Worm (Caenorhabditis elegans) whole organism, mixed stage, embryonic: Measurements from ENCODE around the gene C40C9.3.

Source experiments
- M03D4.4 ChIP-seq: sonication (generic microtip); optimal IDR thresholded peaks from 2 replicates; lab custom pipeline; 2017; ENCODE audit warnings: mild to moderate bottlenecking, missing genetic modification characterization, missing compliant biosample characterization
- bed-3 ChIP-seq: fragments of 200-800 bp; sonication (Bioruptor generic); optimal IDR thresholded peaks from 3 replicates; lab custom pipeline; 2018; ENCODE audit warnings: mild to moderate bottlenecking, missing genetic modification characterization, moderate library complexity, missing compliant biosample characterization
- blmp-1 ChIP-seq: fragments of 150-350 bp; optimal IDR thresholded peaks from 2 replicates; lab custom pipeline; 2014; ENCODE audit warnings: missing biosample characterization, missing genetic modification characterization
- ceh-39 ChIP-seq: fragments of 150-350 bp; optimal IDR thresholded peaks from 2 replicates; lab custom pipeline; 2014; ENCODE audit warnings: missing biosample characterization, missing genetic modification characterization
- ceh-43 ChIP-seq: fragments of 200-800 bp; sonication (Bioruptor generic); optimal IDR thresholded peaks from 2 replicates; lab custom pipeline; 2018; ENCODE audit warnings: mild to moderate bottlenecking, missing genetic modification characterization, moderate library complexity, missing compliant biosample characterization
- ceh-83 ChIP-seq: fragments of 200-800 bp; sonication (Bioruptor generic); optimal IDR thresholded peaks from 2 replicates; lab custom pipeline; 2018; ENCODE audit warnings: mild to moderate bottlenecking, missing genetic modification characterization, missing compliant biosample characterization
- ces-1 ChIP-seq: fragments of 150-350 bp; optimal IDR thresholded peaks from 2 replicates; lab custom pipeline; 2014; ENCODE audit warnings: missing biosample characterization, missing genetic modification reagents, missing genetic modification characterization
- cnd-1 ChIP-seq: fragments of 200-800 bp; sonication (Bioruptor generic); optimal IDR thresholded peaks from 2 replicates; lab custom pipeline; 2018; ENCODE audit warnings: mild to moderate bottlenecking, missing genetic modification characterization, missing compliant biosample characterization
- drap-1 ChIP-seq: fragments of 200-800 bp; sonication (Bioruptor generic); optimal IDR thresholded peaks from 3 replicates; lab custom pipeline; 2018; ENCODE audit warnings: mild to moderate bottlenecking, missing genetic modification characterization, missing compliant biosample characterization
- elt-1 ChIP-seq: sonication (generic microtip); optimal IDR thresholded peaks from 2 replicates; lab custom pipeline; 2017; ENCODE audit warnings: missing genetic modification characterization, mild to moderate bottlenecking, missing compliant biosample characterization, antibody characterized with exemption, moderate library complexity, borderline replicate concordance; ENCODE audit not compliant: insufficient read depth
- elt-3 ChIP-seq: fragments of 150-350 bp; optimal IDR thresholded peaks from 2 replicates; lab custom pipeline; 2014; ENCODE audit warnings: missing biosample characterization, missing genetic modification characterization
- flh-1 ChIP-seq: fragments of 200-800 bp; sonication (Bioruptor generic); optimal IDR thresholded peaks from 2 replicates; lab custom pipeline; 2018; ENCODE audit warnings: mild to moderate bottlenecking, missing genetic modification characterization, moderate library complexity, missing compliant biosample characterization
- ham-2 ChIP-seq: fragments of 200-800 bp; sonication (Bioruptor generic); optimal IDR thresholded peaks from 2 replicates; lab custom pipeline; 2018; ENCODE audit warnings: mild to moderate bottlenecking, missing genetic modification characterization, missing compliant biosample characterization
- hlh-1 ChIP-seq: fragments of 150-350 bp; optimal IDR thresholded peaks from 2 replicates; lab custom pipeline; 2014; ENCODE audit warnings: missing biosample characterization, missing genetic modification reagents, missing genetic modification characterization
- lin-13 ChIP-seq: fragments of 150-350 bp; optimal IDR thresholded peaks from 2 replicates; lab custom pipeline; 2014; ENCODE audit warnings: missing biosample characterization, missing genetic modification characterization
- lin-32 ChIP-seq: fragments of 200-800 bp; sonication (Bioruptor generic); optimal IDR thresholded peaks from 2 replicates; lab custom pipeline; 2018; ENCODE audit warnings: mild to moderate bottlenecking, missing genetic modification characterization, missing compliant biosample characterization
- lsy-2 ChIP-seq: fragments of 150-350 bp; optimal IDR thresholded peaks from 2 replicates; lab custom pipeline; 2014; ENCODE audit warnings: missing biosample characterization, missing genetic modification characterization
- mep-1 ChIP-seq: fragments of 150-350 bp; optimal IDR thresholded peaks from 2 replicates; lab custom pipeline; 2017; ENCODE audit warnings: missing biosample characterization, missing genetic modification reagents, missing genetic modification characterization, inconsistent platforms
- mls-2 ChIP-seq: sonication (generic microtip); optimal IDR thresholded peaks from 2 replicates; lab custom pipeline; 2016; ENCODE audit warnings: mild to moderate bottlenecking, missing genetic modification characterization, moderate library complexity, missing compliant biosample characterization
- nhr-12 ChIP-seq: fragments of 150-350 bp; optimal IDR thresholded peaks from 2 replicates; lab custom pipeline; 2014; ENCODE audit warnings: missing biosample characterization, missing genetic modification characterization
- nhr-2 ChIP-seq: fragments of 150-350 bp; optimal IDR thresholded peaks from 2 replicates; lab custom pipeline; 2014; ENCODE audit warnings: missing biosample characterization, missing genetic modification characterization
- nhr-237 ChIP-seq: fragments of 150-350 bp; optimal IDR thresholded peaks from 2 replicates; lab custom pipeline; 2014; ENCODE audit warnings: missing biosample characterization, missing genetic modification characterization
- nhr-28 ChIP-seq: fragments of 150-350 bp; optimal IDR thresholded peaks from 2 replicates; lab custom pipeline; 2014; ENCODE audit warnings: missing biosample characterization, missing genetic modification characterization
- pha-4 ChIP-seq: fragments of 150-350 bp; optimal IDR thresholded peaks from 2 replicates; lab custom pipeline; 2018; ENCODE audit warnings: missing biosample characterization, missing genetic modification reagents, missing genetic modification characterization
- sem-2 ChIP-seq: fragments of 200-800 bp; sonication (Bioruptor generic); optimal IDR thresholded peaks from 2 replicates; lab custom pipeline; 2018; ENCODE audit warnings: mild to moderate bottlenecking, missing genetic modification characterization, missing compliant biosample characterization
- snpc-4 ChIP-seq: fragments of 150-350 bp; optimal IDR thresholded peaks from 2 replicates; lab custom pipeline; 2014; ENCODE audit warnings: missing biosample characterization, missing genetic modification characterization
- sptf-1 ChIP-seq: sonication (generic microtip); optimal IDR thresholded peaks from 2 replicates; lab custom pipeline; 2017; ENCODE audit warnings: mild to moderate bottlenecking, missing genetic modification characterization, moderate library complexity, missing compliant biosample characterization
- tbx-8 ChIP-seq: fragments of 200-800 bp; sonication (Bioruptor generic); optimal IDR thresholded peaks from 2 replicates; lab custom pipeline; 2018; ENCODE audit warnings: mild to moderate bottlenecking, missing genetic modification characterization, moderate library complexity, missing compliant biosample characterization
- unc-120 ChIP-seq: sonication (generic microtip); optimal IDR thresholded peaks from 2 replicates; lab custom pipeline; 2017; ENCODE audit warnings: missing genetic modification characterization, missing compliant biosample characterization; ENCODE audit not compliant: poor library complexity, severe bottlenecking
- unc-39 ChIP-seq: fragments of 150-350 bp; optimal IDR thresholded peaks from 2 replicates; lab custom pipeline; 2014; ENCODE audit warnings: missing biosample characterization, missing genetic modification characterization
- unc-62 ChIP-seq: fragments of 150-350 bp; optimal IDR thresholded peaks from 2 replicates; lab custom pipeline; 2014; ENCODE audit warnings: missing biosample characterization, missing genetic modification reagents, missing genetic modification characterization
- zip-8 ChIP-seq: fragments of 150-350 bp; optimal IDR thresholded peaks from 2 replicates; lab custom pipeline; 2014; ENCODE audit warnings: missing biosample characterization, missing genetic modification characterization
- ztf-11 ChIP-seq: fragments of 150-350 bp; optimal IDR thresholded peaks from 2 replicates; lab custom pipeline; 2014; ENCODE audit warnings: missing biosample characterization, missing genetic modification characterization

C40C9.3 gene

DNA sequence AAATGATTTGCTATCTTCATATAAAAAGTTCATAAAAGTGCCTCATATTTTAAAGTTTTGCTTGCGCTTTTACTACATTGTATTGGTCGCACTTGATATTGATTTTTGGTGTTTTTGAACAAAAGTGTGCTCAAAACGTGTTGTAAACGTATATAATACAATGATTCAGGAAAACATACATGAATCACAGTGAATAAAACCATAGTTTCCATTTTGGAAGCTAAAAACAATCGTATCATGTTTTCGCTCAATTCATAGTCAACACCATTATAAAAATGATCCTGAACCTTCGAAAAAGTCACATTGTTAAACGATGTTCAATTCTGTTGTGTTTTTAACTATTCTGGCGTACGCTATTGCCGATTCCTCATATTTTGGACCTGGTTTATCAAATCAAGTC lies at the start of gene C40C9.3:
C40C9.3 (plus strand) TSS at position 301 of the 400 bp plus-strand sequence.
- TF ChIP-seq blmp-1 (tag; lab: Kevin White, UChicago) (no peak), pha-4 (tag; lab: Kevin White, UChicago) (no peak), snpc-4 (no peak), zip-8 (tag; lab: Kevin White, UChicago) (no peak), cnd-1 (tag; lab: Kevin White, UChicago) (no peak), nhr-12 (no peak), mls-2 (tag; lab: Kevin White, UChicago) (no peak), ceh-83 (GFP tag; lab: Kevin White, UChicago) (no peak), unc-120 (tag; lab: Kevin White, UChicago) (no peak), ces-1 (GFP tag; lab: Kevin White, UChicago) (no peak), elt-1 (tag; lab: Kevin White, UChicago) (no peak), unc-62 (GFP tag; lab: Kevin White, UChicago) (no peak), flh-1 (GFP tag; lab: Kevin White, UChicago) (no peak), nhr-237 (tag; lab: Kevin White, UChicago) (no peak), lsy-2 (tag; lab: Kevin White, UChicago) (no peak), ceh-39 (tag; lab: Kevin White, UChicago) (no peak), lin-13 (no peak), bed-3 (GFP tag; lab: Kevin White, UChicago) (no peak)

DNA sequence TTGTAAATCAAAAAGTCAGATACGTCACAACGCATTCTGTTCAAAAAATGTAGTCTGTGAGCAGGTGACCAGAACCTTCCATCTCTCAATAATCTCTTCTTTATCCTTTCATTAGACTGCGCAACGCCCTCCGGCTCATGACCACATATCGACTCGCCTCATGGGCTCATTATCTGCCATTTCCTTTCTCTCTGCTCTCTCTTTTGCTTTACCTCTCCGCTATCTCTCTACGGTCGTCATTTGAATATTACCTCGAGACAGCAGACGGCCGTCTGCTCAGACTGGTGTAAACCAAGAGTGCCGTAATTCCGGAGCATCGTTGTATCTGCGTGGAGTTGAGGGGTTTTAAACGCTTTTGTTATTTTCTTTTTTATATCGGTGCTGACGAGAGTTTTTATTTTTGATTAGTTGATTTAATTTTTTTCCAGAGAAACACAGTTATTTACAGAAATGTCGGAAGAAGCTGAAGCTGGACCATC lies 49.3 kb upstream of the C40C9.3 start, which contains the start of gene bra-1:
bra-1 (plus strand) TSS at position 429 of the 479 bp plus-strand sequence.
- TF ChIP-seq lin-13 (peak; percentile 53), ham-2 (GFP tag; lab: Kevin White, UChicago) (no peak), flh-1 (GFP tag; lab: Kevin White, UChicago) (no peak), hlh-1 (tag; lab: Kevin White, UChicago) (peak; percentile 81), cnd-1 (tag; lab: Kevin White, UChicago) (peak; percentile 80), ceh-43 (GFP tag; lab: Kevin White, UChicago) (no peak), bed-3 (GFP tag; lab: Kevin White, UChicago) (no peak), drap-1 (peak; percentile 16), nhr-12 (no peak), ztf-11 (tag; lab: Kevin White, UChicago) (peak; percentile 67), blmp-1 (tag; lab: Kevin White, UChicago) (no peak), ces-1 (GFP tag; lab: Kevin White, UChicago) (peak; percentile 74), sptf-1 (tag; lab: Kevin White, UChicago) (peak; percentile 66), elt-3 (no peak), snpc-4 (no peak), unc-120 (tag; lab: Kevin White, UChicago) (peak; percentile 62), pha-4 (tag; lab: Kevin White, UChicago) (peak; percentile 37), elt-1 (tag; lab: Kevin White, UChicago) (no peak), lin-32 (no peak), tbx-8 (GFP tag; lab: Kevin White, UChicago) (no peak), mls-2 (tag; lab: Kevin White, UChicago) (peak; percentile 55), mep-1 (tag; lab: Kevin White, UChicago) (peak; percentile 78), unc-62 (GFP tag; lab: Kevin White, UChicago) (peak; percentile 47), nhr-2 (peak; percentile 32), M03D4.4 (tag; lab: Kevin White, UChicago) (peak; percentile 11), unc-39 (tag; lab: Kevin White, UChicago) (no peak), lsy-2 (tag; lab: Kevin White, UChicago) (peak; percentile 57), sem-2 (GFP tag; lab: Kevin White, UChicago) (no peak), ceh-39 (tag; lab: Kevin White, UChicago) (peak; percentile 94), nhr-28 (tag; lab: Kevin White, UChicago) (no peak)
- TF ChIP-seq, all 35 proteins: peak for 16

DNA sequence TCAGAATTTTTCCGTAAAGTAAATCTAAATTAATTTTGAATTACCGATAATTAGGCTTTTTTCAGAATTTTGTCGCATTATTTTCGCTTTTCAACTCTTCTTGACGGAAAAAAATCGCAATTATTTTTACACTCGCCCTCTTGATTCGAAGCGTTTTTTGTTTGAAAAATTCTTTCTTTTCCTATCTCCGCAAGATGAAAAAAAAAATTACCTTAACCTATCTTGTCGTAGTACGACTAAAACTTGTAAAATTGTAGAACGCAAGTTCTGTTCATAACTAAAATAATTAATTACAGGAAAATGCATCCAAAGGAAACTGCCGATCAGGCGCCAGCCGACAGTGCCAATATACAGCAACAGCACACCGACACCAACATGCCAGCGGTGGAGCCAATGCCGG lies 47.3 kb upstream of the C40C9.3 start, which contains the start of gene F54B11.7:
F54B11.7 (plus strand) TSS at position 301 of the 400 bp plus-strand sequence.
- no peak for TF ChIP-seq pha-4 (tag; lab: Kevin White, UChicago)
- no peak for TF ChIP-seq sptf-1 (tag; lab: Kevin White, UChicago)
- no peak for TF ChIP-seq drap-1
- TF ChIP-seq ztf-11 (tag; lab: Kevin White, UChicago): no peak
